Worm (Caenorhabditis elegans): ENCODE results near the gene srbc-43.

ce11 chrV:12760913-12761312 is 29.4 kb downstream of the srbc-43 start, which contains the start of gene F18E2.15:
- TF ChIP-seq nhr-28 (tag; optimal IDR thresholded peaks at IDR 0.05) (no peak), ceh-82 (tag; optimal IDR thresholded peaks at IDR 0.05) (no peak)
